Worm (Caenorhabditis elegans) whole organism, L3 larva: ENCODE results near the gene unc-86.

Experiments used
- R02D3.7 ChIP-seq: fragments of 150-350 bp; optimal IDR thresholded peaks from 2 replicates; lab custom pipeline; 2014; ENCODE audit warnings: missing biosample characterization, missing genetic modification characterization
- ZK546.5 ChIP-seq: sonication (generic microtip); optimal IDR thresholded peaks from 2 replicates; lab custom pipeline; 2017; ENCODE audit warnings: missing biosample characterization, missing genetic modification characterization
- aly-2 ChIP-seq: fragments of 150-350 bp; optimal IDR thresholded peaks from 2 replicates; lab custom pipeline; 2014; ENCODE audit warnings: missing biosample characterization, missing genetic modification characterization
- ama-1 ChIP-seq: fragments of 150-350 bp; optimal IDR thresholded peaks from 2 replicates; lab custom pipeline; 2018
- ceh-16 ChIP-seq: sonication (generic microtip); optimal IDR thresholded peaks from 2 replicates; lab custom pipeline; 2017; ENCODE audit warnings: missing biosample characterization, missing genetic modification characterization
- ceh-28 ChIP-seq: fragments of 150-350 bp; optimal IDR thresholded peaks from 2 replicates; lab custom pipeline; 2014; ENCODE audit warnings: missing biosample characterization, missing genetic modification reagents, missing genetic modification characterization
- ceh-82 ChIP-seq: fragments of 150-350 bp; optimal IDR thresholded peaks from 2 replicates; lab custom pipeline; 2014; ENCODE audit warnings: missing biosample characterization, missing genetic modification characterization
- ceh-9 ChIP-seq: sonication (generic microtip); optimal IDR thresholded peaks from 2 replicates; lab custom pipeline; 2018; ENCODE audit warnings: missing biosample characterization, missing genetic modification characterization
- daf-12 ChIP-seq: fragments of 150-350 bp; optimal IDR thresholded peaks from 2 replicates; lab custom pipeline; 2014; ENCODE audit warnings: missing biosample characterization, missing genetic modification reagents, missing genetic modification characterization
- egl-27 ChIP-seq: sonication (generic microtip); optimal IDR thresholded peaks from 4 replicates; lab custom pipeline; 2017; ENCODE audit warnings: missing biosample characterization, missing genetic modification reagents, missing genetic modification characterization
- egl-5 ChIP-seq: fragments of 150-350 bp; optimal IDR thresholded peaks from 2 replicates; lab custom pipeline; 2017; ENCODE audit warnings: missing biosample characterization, missing genetic modification reagents, missing genetic modification characterization, inconsistent platforms
- elt-2 ChIP-seq: sonication (generic microtip); optimal IDR thresholded peaks from 2 replicates; lab custom pipeline; 2016; ENCODE audit warnings: missing genetic modification reagents, mild to moderate bottlenecking, missing genetic modification characterization, missing compliant biosample characterization
- elt-3 ChIP-seq, 3 experiments: fragments of 150-350 bp in 1 of 3; sonication (generic microtip) in 2 of 3; optimal IDR thresholded peaks; 2 replicates in 2 of 3; 4 replicates in 1 of 3; lab custom pipeline; 2014 to 2017; ENCODE audit warnings: missing biosample characterization in 3 of 3, missing genetic modification characterization in 3 of 3
- eor-1 ChIP-seq, 2 experiments: fragments of 150-350 bp; optimal IDR thresholded peaks; 2 replicates each; lab custom pipeline; 2014 to 2018; ENCODE audit warnings: missing biosample characterization in 2 of 2, missing genetic modification characterization in 2 of 2
- fos-1 ChIP-seq: fragments of 150-350 bp; optimal IDR thresholded peaks from 2 replicates; lab custom pipeline; 2014; ENCODE audit warnings: missing biosample characterization, missing genetic modification characterization
- hmg-11 ChIP-seq: sonication (generic microtip); optimal IDR thresholded peaks from 2 replicates; lab custom pipeline; 2016; ENCODE audit warnings: missing genetic modification characterization, missing compliant biosample characterization
- jun-1 ChIP-seq: fragments of 150-350 bp; optimal IDR thresholded peaks from 2 replicates; lab custom pipeline; 2014; ENCODE audit warnings: missing biosample characterization, missing genetic modification reagents, missing genetic modification characterization
- lin-15B ChIP-seq: fragments of 150-350 bp; optimal IDR thresholded peaks from 2 replicates; lab custom pipeline; 2014; ENCODE audit warnings: missing biosample characterization, missing genetic modification characterization
- lin-39 ChIP-seq: fragments of 150-350 bp; optimal IDR thresholded peaks from 2 replicates; lab custom pipeline; 2018; ENCODE audit warnings: missing biosample characterization, missing genetic modification reagents, missing genetic modification characterization
- lsy-12 ChIP-seq: sonication (generic microtip); optimal IDR thresholded peaks from 2 replicates; lab custom pipeline; 2016; ENCODE audit warnings: mild to moderate bottlenecking, missing genetic modification characterization, missing compliant biosample characterization
- mdl-1 ChIP-seq: fragments of 150-350 bp; optimal IDR thresholded peaks from 2 replicates; lab custom pipeline; 2014; ENCODE audit warnings: missing biosample characterization, missing genetic modification characterization
- nfya-1 ChIP-seq: sonication (generic microtip); optimal IDR thresholded peaks from 2 replicates; lab custom pipeline; 2017; ENCODE audit warnings: missing genetic modification characterization, mild to moderate bottlenecking, missing compliant biosample characterization, antibody characterized with exemption, moderate library complexity; ENCODE audit not compliant: insufficient read depth
- nhr-12 ChIP-seq: fragments of 150-350 bp; optimal IDR thresholded peaks from 2 replicates; lab custom pipeline; 2014; ENCODE audit warnings: missing biosample characterization, missing genetic modification characterization
- nhr-23 ChIP-seq: fragments of 150-350 bp; optimal IDR thresholded peaks from 2 replicates; lab custom pipeline; 2014; ENCODE audit warnings: missing biosample characterization, missing genetic modification reagents, missing genetic modification characterization
- nhr-237 ChIP-seq: fragments of 150-350 bp; optimal IDR thresholded peaks from 2 replicates; lab custom pipeline; 2014; ENCODE audit warnings: missing biosample characterization, missing genetic modification characterization
- nhr-25 ChIP-seq: sonication (generic microtip); optimal IDR thresholded peaks from 2 replicates; lab custom pipeline; 2017; ENCODE audit warnings: missing biosample characterization, missing genetic modification characterization
- nhr-28 ChIP-seq: fragments of 150-350 bp; optimal IDR thresholded peaks from 2 replicates; lab custom pipeline; 2014; ENCODE audit warnings: missing biosample characterization, missing genetic modification characterization
- nhr-43 ChIP-seq: sonication (generic microtip); optimal IDR thresholded peaks from 2 replicates; lab custom pipeline; 2016; ENCODE audit warnings: mild to moderate bottlenecking, missing genetic modification characterization, missing compliant biosample characterization; ENCODE audit not compliant: poor library complexity, severe bottlenecking
- nhr-67 ChIP-seq: fragments of 150-350 bp; optimal IDR thresholded peaks from 2 replicates; lab custom pipeline; 2014; ENCODE audit warnings: missing biosample characterization, missing genetic modification characterization
- nhr-76 ChIP-seq: fragments of 150-350 bp; sonication (generic microtip); optimal IDR thresholded peaks from 5 replicates; lab custom pipeline; 2014; ENCODE audit warnings: missing biosample characterization, missing genetic modification characterization
- nhr-77 ChIP-seq: fragments of 150-350 bp; optimal IDR thresholded peaks from 2 replicates; lab custom pipeline; 2014; ENCODE audit warnings: missing biosample characterization, missing genetic modification characterization
- pha-4 ChIP-seq: fragments of 150-350 bp; optimal IDR thresholded peaks from 2 replicates; lab custom pipeline; 2014; ENCODE audit warnings: missing biosample characterization, missing genetic modification reagents, missing genetic modification characterization
- pqm-1 ChIP-seq: fragments of 150-350 bp; optimal IDR thresholded peaks from 2 replicates; lab custom pipeline; 2017; ENCODE audit warnings: missing biosample characterization, missing genetic modification characterization, inconsistent platforms
- sea-2 ChIP-seq: fragments of 150-350 bp; sonication (generic microtip); optimal IDR thresholded peaks from 4 replicates; lab custom pipeline; 2014; ENCODE audit warnings: missing biosample characterization, missing genetic modification reagents, missing genetic modification characterization
- tbx-2 ChIP-seq: sonication (generic microtip); optimal IDR thresholded peaks from 2 replicates; lab custom pipeline; 2016; ENCODE audit warnings: mild to moderate bottlenecking, missing genetic modification characterization, missing compliant biosample characterization
- unc-39 ChIP-seq: sonication (generic microtip); optimal IDR thresholded peaks from 4 replicates; lab custom pipeline; 2017; ENCODE audit warnings: missing biosample characterization, missing genetic modification characterization
- ztf-11 ChIP-seq: fragments of 150-350 bp; optimal IDR thresholded peaks from 2 replicates; lab custom pipeline; 2014; ENCODE audit warnings: missing biosample characterization, missing genetic modification characterization

The unc-86 gene

ce11 chrIII:8181581-8181980, 34.6 kb downstream of the unc-86 start, which contains the start of gene spc-2:
Gene spc-2, plus strand, starts transcription at chrIII:8181881.
- TF ChIP-seq nfya-1, result no peak
- no peak for TF ChIP-seq fos-1
- no peak for TF ChIP-seq lsy-12 (tag; lab: Kevin White, UChicago)
- TF ChIP-seq ZK546.5, result no peak
- TF ChIP-seq nhr-77 (tag; lab: Kevin White, UChicago), result no peak
- no peak for TF ChIP-seq aly-2 (tag; lab: Kevin White, UChicago)
- no peak for TF ChIP-seq nhr-28 (tag; lab: Kevin White, UChicago)
- TF ChIP-seq tbx-2 (tag; lab: Kevin White, UChicago), result no peak
- no peak for TF ChIP-seq lin-15B (tag; lab: Kevin White, UChicago)
- TF ChIP-seq unc-39 (tag; lab: Kevin White, UChicago), result no peak
- no peak for TF ChIP-seq ceh-9
- TF ChIP-seq ama-1 (lab: Kevin White, UChicago), result no peak
- TF ChIP-seq jun-1 (tag; lab: Kevin White, UChicago), result no peak

DNA sequence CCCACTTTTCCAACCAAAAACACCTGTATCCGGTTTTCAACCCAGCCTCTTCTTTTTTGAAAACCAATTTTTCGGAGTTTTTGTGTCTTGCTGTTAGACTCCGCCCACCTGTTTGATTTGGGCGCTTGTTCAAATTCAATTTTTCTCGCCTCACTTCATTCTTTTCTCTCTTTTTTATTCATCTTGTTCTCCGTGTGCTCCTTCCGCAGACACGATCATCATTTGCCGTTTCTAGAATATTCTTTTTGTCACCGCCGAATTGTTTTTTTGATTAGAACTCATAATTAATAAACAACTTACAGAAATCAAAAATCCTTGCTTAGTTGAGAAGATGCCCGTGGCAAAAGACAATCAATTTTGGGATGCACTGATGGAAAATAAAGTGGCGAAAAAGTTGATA, 37.2 kb downstream of the unc-86 start, which contains the start of gene C50C3.5:
C50C3.5 (plus strand) TSS at position 301 of the 400 bp plus-strand sequence.
- TF ChIP-seq mdl-1 (tag; lab: Kevin White, UChicago), result no peak

- TF ChIP-seq egl-27 (tag; lab: Kevin White, UChicago) (no peak), jun-1 (tag; lab: Kevin White, UChicago) (no peak), nhr-237 (tag; lab: Kevin White, UChicago) (no peak), nhr-25 (tag; lab: Kevin White, UChicago) (no peak), sea-2 (GFP tag; lab: Kevin White, UChicago) (no peak), ceh-16 (no peak), elt-3 (tag; optimal IDR thresholded peaks at IDR 0.05; lab: Kevin White, UChicago) (no peak), ZK546.5 (no peak), pha-4 (tag; lab: Kevin White, UChicago) (no peak)
These were observed 39.9 kb downstream of the unc-86 start, which contains the start of gene C50C3.12 for ce11 chrIII:8176265-8176664. Gene C50C3.12, plus strand, starts transcription at chrIII:8176565.

- no peak for TF ChIP-seq lin-39 (tag; lab: Kevin White, UChicago)
- no peak for TF ChIP-seq egl-27 (tag; lab: Kevin White, UChicago)
- TF ChIP-seq nhr-43 (tag; lab: Kevin White, UChicago), result no peak
- TF ChIP-seq nfya-1, result peak; percentile 86
- TF ChIP-seq nhr-28 (tag; lab: Kevin White, UChicago), result no peak
- no peak for TF ChIP-seq ceh-9
- TF ChIP-seq, all 47 proteins: peak for 1
These were observed 40.9 kb downstream of the unc-86 start for ce11 chrIII:8175263-8175662.

ce11 chrIII:8172609-8173133, 43.5 kb downstream of the unc-86 start:
- TF ChIP-seq eor-1 (tag; optimal IDR thresholded peaks at IDR 0.05; lab: Kevin White, UChicago), result no peak
- TF ChIP-seq lin-39 (tag; lab: Kevin White, UChicago), result peak; percentile 58
- TF ChIP-seq egl-5 (tag; lab: Kevin White, UChicago), result peak; percentile 54
- TF ChIP-seq, all 47 proteins: peak for 2

DNA sequence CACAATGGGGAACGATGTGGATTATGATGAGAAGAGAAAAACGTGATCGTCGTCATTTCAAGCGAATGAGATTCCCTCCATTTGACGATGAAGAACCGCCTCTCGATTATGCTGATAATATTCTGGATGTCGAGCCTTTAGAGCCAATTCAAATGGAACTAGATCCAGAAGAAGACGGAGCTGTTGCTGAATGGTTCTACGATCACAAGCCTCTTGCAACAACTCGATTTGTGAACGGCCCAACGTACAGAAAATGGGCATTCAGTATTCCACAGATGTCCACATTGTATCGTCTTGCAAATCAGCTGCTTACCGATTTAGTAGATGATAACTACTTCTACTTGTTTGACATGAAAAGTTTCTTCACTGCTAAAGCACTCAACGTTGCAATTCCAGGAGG, 51.4 kb downstream of the unc-86 start:
- TF ChIP-seq nhr-77 (tag; lab: Kevin White, UChicago), result no peak
- TF ChIP-seq sea-2 (GFP tag; lab: Kevin White, UChicago), result no peak
- no peak for TF ChIP-seq ceh-28 (tag; lab: Kevin White, UChicago)
- TF ChIP-seq pqm-1 (tag; lab: Kevin White, UChicago), result no peak
- no peak for TF ChIP-seq ztf-11 (tag; lab: Kevin White, UChicago)
- TF ChIP-seq nhr-67 (tag; lab: Kevin White, UChicago), result no peak
- no peak for TF ChIP-seq lin-15B (tag; lab: Kevin White, UChicago)
- TF ChIP-seq nhr-43 (tag; lab: Kevin White, UChicago), result no peak
- no peak for TF ChIP-seq nhr-12 (tag; lab: Kevin White, UChicago)
- TF ChIP-seq nhr-237 (tag; lab: Kevin White, UChicago), result no peak
- no peak for TF ChIP-seq nhr-76 (tag; lab: Kevin White, UChicago)
- TF ChIP-seq ama-1 (lab: Kevin White, UChicago), result no peak
- TF ChIP-seq nhr-23 (tag; lab: Kevin White, UChicago), result no peak
- TF ChIP-seq hmg-11 (tag; lab: Kevin White, UChicago), result no peak
- TF ChIP-seq daf-12, result no peak
- TF ChIP-seq egl-27 (tag; lab: Kevin White, UChicago), result no peak
- TF ChIP-seq ceh-82 (tag; lab: Kevin White, UChicago), result no peak
- no peak for TF ChIP-seq elt-2 (tag; lab: Kevin White, UChicago)
- TF ChIP-seq R02D3.7 (tag; lab: Kevin White, UChicago), result no peak
- TF ChIP-seq, all 47 proteins: peak for 0
